Worm (Caenorhabditis elegans): ENCODE measurements around the gene F45E1.4.

F45E1.4 gene

ce11 chrX:7998942-7999341, 13.2 kb downstream of the F45E1.4 start:
- no peak for TF ChIP-seq egl-27 (tag; optimal IDR thresholded peaks at IDR 0.05)
- TF ChIP-seq unc-62 (GFP tag; optimal IDR thresholded peaks at IDR 0.05 in 1 of 2): peak in 1 of 2 experiments; percentile 37
- no peak for TF ChIP-seq unc-62 (tag; optimal IDR thresholded peaks at IDR 0.05)

- TF ChIP-seq aha-1 (tag) (peak; percentile 18), daf-12 (tag; optimal IDR thresholded peaks at IDR 0.05) (no peak), madf-9 (GFP tag; conservative IDR thresholded peaks at IDR 0.05) (no peak), mep-1 (tag; optimal IDR thresholded peaks at IDR 0.05) (no peak), Y75B8A.6 (GFP tag; IDR thresholded peaks at IDR 0.05) (no peak), unc-62 (GFP tag; optimal IDR thresholded peaks at IDR 0.05 in 1 of 2) (no peak), unc-62 (tag; optimal IDR thresholded peaks at IDR 0.05) (no peak), set-16 (GFP tag; IDR thresholded peaks at IDR 0.05) (peak; percentile 76; the same call in 1 of the 2 replicates), dmd-6 (GFP tag; IDR thresholded peaks at IDR 0.05) (no peak), ZK546.5 (tag; optimal IDR thresholded peaks at IDR 0.05) (no peak), hmg-1.1 (GFP tag; IDR thresholded peaks at IDR 0.05) (no peak), nhr-76 (tag; optimal IDR thresholded peaks at IDR 0.05) (no peak), spr-1 (tag; optimal IDR thresholded peaks at IDR 0.05) (no peak), Y5F2A.4 (GFP tag; optimal IDR thresholded peaks at IDR 0.05) (no peak)
These were observed 17.9 kb downstream of the F45E1.4 start, which contains the start of the genes F45E1.1 and F45E1.2 for ce11 chrX:8003663-8004062. F45E1.1 (plus strand) TSS chrX:8003682. F45E1.2 (plus strand) TSS chrX:8003733.

ce11 chrX:8004845-8005244, 19.1 kb downstream of the F45E1.4 start:
- TF ChIP-seq unc-62 (GFP tag; optimal IDR thresholded peaks at IDR 0.05 in 1 of 2) (peak in 1 of 2 experiments; percentile 18), unc-62 (tag; optimal IDR thresholded peaks at IDR 0.05) (no peak), mxl-3 (GFP tag; optimal IDR thresholded peaks at IDR 0.05) (peak; percentile 10), mep-1 (tag; optimal IDR thresholded peaks at IDR 0.05) (no peak), aha-1 (tag) (peak; percentile 52)

ce11 chrX:8005967-8006366, 20.2 kb downstream of the F45E1.4 start:
- TF ChIP-seq nhr-237 (tag; optimal IDR thresholded peaks at IDR 0.05): no peak
- peak in 1 of 2 experiments; percentile 56 for TF ChIP-seq unc-62 (GFP tag; optimal IDR thresholded peaks at IDR 0.05 in 1 of 2)
- TF ChIP-seq unc-62 (tag; optimal IDR thresholded peaks at IDR 0.05): no peak
- TF ChIP-seq lsy-2 (tag; optimal IDR thresholded peaks at IDR 0.05): no peak
- no peak for TF ChIP-seq mep-1 (tag; optimal IDR thresholded peaks at IDR 0.05)
- no peak for TF ChIP-seq ceh-20 (GFP tag; IDR thresholded peaks at IDR 0.05)
- peak; percentile 61 for TF ChIP-seq aha-1 (tag)
- no peak for TF ChIP-seq dmd-8 (GFP tag; IDR thresholded peaks at IDR 0.05)
- no peak for TF ChIP-seq ces-1 (GFP tag; optimal IDR thresholded peaks at IDR 0.05)
- TF ChIP-seq zfp-2 (tag; optimal IDR thresholded peaks at IDR 0.05): no peak
- TF ChIP-seq dmd-9 (GFP tag; IDR thresholded peaks at IDR 0.05): no peak

ce11 chrX:8010652-8011051, 24.9 kb downstream of the F45E1.4 start:
- no peak for TF ChIP-seq sdz-12 (GFP tag; optimal IDR thresholded peaks at IDR 0.05)
- TF ChIP-seq unc-62 (GFP tag; optimal IDR thresholded peaks at IDR 0.05 in 1 of 2): peak in 1 of 2 experiments; percentile 69
- TF ChIP-seq unc-62 (tag; optimal IDR thresholded peaks at IDR 0.05): no peak
- no peak for TF ChIP-seq mes-2 (tag; optimal IDR thresholded peaks at IDR 0.05; ENCODE audit: poor library complexity, severe bottlenecking)
- TF ChIP-seq hlh-30 (tag; optimal IDR thresholded peaks at IDR 0.05; ENCODE audit: insufficient read depth): peak; percentile 54
- no peak for TF ChIP-seq cey-2 (tag; optimal IDR thresholded peaks at IDR 0.05; ENCODE audit: borderline replicate concordance, insufficient read depth)
- TF ChIP-seq nhr-25 (tag; optimal IDR thresholded peaks at IDR 0.05; ENCODE audit: borderline replicate concordance, insufficient read depth): peak; percentile 94
- TF ChIP-seq lsy-2 (tag; optimal IDR thresholded peaks at IDR 0.05): peak in 1 of 2 experiments; percentile 22
- peak; percentile 33 for TF ChIP-seq mep-1 (tag; optimal IDR thresholded peaks at IDR 0.05)
- TF ChIP-seq unc-130 (GFP tag; optimal IDR thresholded peaks at IDR 0.05): no peak
- TF ChIP-seq nhr-76 (tag; optimal IDR thresholded peaks at IDR 0.05): no peak
- TF ChIP-seq lir-3 (tag; optimal IDR thresholded peaks at IDR 0.05): no peak
- TF ChIP-seq mxl-2 (GFP tag; conservative IDR thresholded peaks at IDR 0.05): no peak
- no peak for TF ChIP-seq nhr-42 (GFP tag; IDR thresholded peaks at IDR 0.05)
- TF ChIP-seq hlh-11 (tag; optimal IDR thresholded peaks at IDR 0.05): no peak
- no peak for TF ChIP-seq nhr-6 (tag; optimal IDR thresholded peaks at IDR 0.05)
- TF ChIP-seq ceh-20 (GFP tag; IDR thresholded peaks at IDR 0.05): no peak
- no peak for TF ChIP-seq nhr-77 (tag; optimal IDR thresholded peaks at IDR 0.05)
- no peak for TF ChIP-seq T26A8.4 (GFP tag; IDR thresholded peaks at IDR 0.05)
- no peak for TF ChIP-seq lin-38 (GFP tag; IDR thresholded peaks at IDR 0.05)
- no peak for TF ChIP-seq nhr-28 (tag; optimal IDR thresholded peaks at IDR 0.05)
- no peak for TF ChIP-seq zfp-2 (tag; optimal IDR thresholded peaks at IDR 0.05)
- TF ChIP-seq ceh-32 (tag; optimal IDR thresholded peaks at IDR 0.05; ENCODE audit: poor library complexity): no peak
